Worm (Caenorhabditis elegans): ENCODE measurements around the gene R11H6.5.

R11H6.5 gene

DNA sequence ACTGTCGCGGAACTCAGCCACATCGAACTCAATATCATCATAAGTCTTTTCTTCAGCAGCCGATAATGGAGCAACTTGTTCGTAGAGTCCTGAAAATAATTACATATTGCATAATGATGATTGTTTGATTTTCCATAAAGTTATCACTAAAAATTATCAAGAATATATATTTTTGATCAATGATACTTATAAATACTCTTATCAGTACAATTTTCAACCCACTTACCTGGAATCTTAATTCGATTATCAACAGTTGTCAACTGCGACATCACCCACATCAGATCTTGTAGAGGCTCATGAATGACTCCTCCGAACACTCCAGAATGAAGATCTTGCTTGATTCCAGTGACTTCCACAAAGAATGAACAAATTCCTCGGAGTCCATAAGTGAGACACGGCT is 16.0 kb downstream of the R11H6.5 start:
- TF ChIP-seq fos-1 (tag; optimal IDR thresholded peaks at IDR 0.05) (no peak), Y48G9A.11 (GFP tag; IDR thresholded peaks at IDR 0.05) (no peak), hmg-1.1 (GFP tag; IDR thresholded peaks at IDR 0.05) (no peak), F26F4.8 (GFP tag; conservative IDR thresholded peaks at IDR 0.05) (no peak), nhr-41 (GFP tag; IDR thresholded peaks at IDR 0.05) (no peak), dpl-1 (GFP tag; optimal IDR thresholded peaks at IDR 0.05) (no peak), dve-1 (tag; optimal IDR thresholded peaks at IDR 0.05; ENCODE audit: insufficient read depth) (peak; percentile 36), dmd-9 (GFP tag; IDR thresholded peaks at IDR 0.05) (no peak), daf-16 (GFP tag; optimal IDR thresholded peaks at IDR 0.05) (no peak), daf-16 (tag; optimal IDR thresholded peaks at IDR 0.05) (peak; percentile 66), ama-1 (optimal IDR thresholded peaks at IDR 0.05) (no peak), D1046.2 (GFP tag; IDR thresholded peaks at IDR 0.05) (no peak), mdl-1 (tag; optimal IDR thresholded peaks at IDR 0.05) (no peak), lin-29 (GFP tag; IDR thresholded peaks at IDR 0.05) (no peak), nhr-6 (tag; optimal IDR thresholded peaks at IDR 0.05) (no peak), unc-39 (tag; optimal IDR thresholded peaks at IDR 0.05) (no peak), nhr-10 (tag; optimal IDR thresholded peaks at IDR 0.05) (no peak), egl-27 (tag; optimal IDR thresholded peaks at IDR 0.05) (no peak), madf-5 (GFP tag; IDR thresholded peaks at IDR 0.05) (no peak), spr-1 (tag; optimal IDR thresholded peaks at IDR 0.05) (no peak), ceh-62 (tag; optimal IDR thresholded peaks at IDR 0.05) (no peak), nhr-42 (GFP tag; IDR thresholded peaks at IDR 0.05) (no peak), pqm-1 (tag; optimal IDR thresholded peaks at IDR 0.05) (peak; percentile 5), saeg-2 (GFP tag; IDR thresholded peaks at IDR 0.05) (no peak), nhr-11 (tag; optimal IDR thresholded peaks at IDR 0.05) (no peak), Y105C5A.15 (GFP tag; IDR thresholded peaks at IDR 0.05) (no peak), F44E2.7 (GFP tag; IDR thresholded peaks at IDR 0.05) (no peak), mes-2 (tag; optimal IDR thresholded peaks at IDR 0.05; ENCODE audit: poor library complexity, severe bottlenecking) (no peak), ceh-28 (tag; optimal IDR thresholded peaks at IDR 0.05) (no peak), hlh-30 (tag; optimal IDR thresholded peaks at IDR 0.05; ENCODE audit: insufficient read depth) (no peak), mep-1 (tag; optimal IDR thresholded peaks at IDR 0.05) (no peak), zfp-2 (tag; optimal IDR thresholded peaks at IDR 0.05) (no peak), gei-8 (GFP tag; optimal IDR thresholded peaks at IDR 0.05) (no peak), nhr-76 (tag; optimal IDR thresholded peaks at IDR 0.05) (no peak), dmd-6 (GFP tag; IDR thresholded peaks at IDR 0.05) (peak; percentile 35; the same call in 1 of the 2 replicates), aha-1 (tag) (no peak), hlh-11 (tag; optimal IDR thresholded peaks at IDR 0.05) (peak; percentile 34), egl-43 (GFP tag; IDR thresholded peaks at IDR 0.05) (no peak), daf-19 (GFP tag; conservative IDR thresholded peaks at IDR 0.05) (no peak), nhr-102 (tag; optimal IDR thresholded peaks at IDR 0.05) (no peak), daf-12 (tag; optimal IDR thresholded peaks at IDR 0.05) (no peak), lim-7 (GFP tag; IDR thresholded peaks at IDR 0.05) (no peak)

DNA sequence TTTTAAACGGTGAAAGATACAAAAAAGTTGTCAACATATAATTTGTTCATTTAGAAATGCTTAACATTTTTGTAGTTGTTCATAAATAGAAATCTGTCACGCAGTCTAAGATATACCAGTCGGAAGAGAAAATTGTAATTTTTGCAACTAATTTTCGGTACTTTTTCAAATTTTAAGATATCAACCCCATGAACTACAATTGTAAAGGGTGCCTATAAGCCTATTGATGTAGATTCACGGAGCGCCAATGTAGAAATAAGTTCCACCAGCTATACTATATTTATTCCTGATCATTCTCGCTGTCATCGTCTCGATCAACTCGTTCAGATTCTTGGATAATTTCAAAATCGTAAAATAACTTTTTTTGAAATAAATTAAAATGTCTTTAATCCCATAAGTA is 17.1 kb downstream of the R11H6.5 start:
- TF ChIP-seq daf-16 (GFP tag; optimal IDR thresholded peaks at IDR 0.05) (no peak), daf-16 (tag; optimal IDR thresholded peaks at IDR 0.05) (peak; percentile 25), dmd-6 (GFP tag; IDR thresholded peaks at IDR 0.05) (no peak), php-3 (GFP tag; IDR thresholded peaks at IDR 0.05) (0 out of 2 replicates have a peak, but pooled peaks have one; percentile 15), T20F7.1 (GFP tag; optimal IDR thresholded peaks at IDR 0.05) (peak; percentile 66), lin-38 (GFP tag; IDR thresholded peaks at IDR 0.05) (peak; percentile 54), F37D6.2 (tag; optimal IDR thresholded peaks at IDR 0.05) (no peak), dmd-9 (GFP tag; IDR thresholded peaks at IDR 0.05) (no peak), ceh-44 (GFP tag; IDR thresholded peaks at IDR 0.05) (no peak), mdl-1 (tag; optimal IDR thresholded peaks at IDR 0.05) (no peak), unc-39 (tag; optimal IDR thresholded peaks at IDR 0.05) (no peak), lin-15B (tag; optimal IDR thresholded peaks at IDR 0.05) (no peak), zfp-3 (GFP tag; conservative IDR thresholded peaks at IDR 0.05) (peak; percentile 39), R02D3.7 (tag; optimal IDR thresholded peaks at IDR 0.05) (no peak)

Measured in whole organism, L4 larva.